Fruit fly (Drosophila melanogaster) whole organism, embryonic: Measurements from ENCODE around the gene Bsg.

Source experiments
- Adf1 ChIP-seq: fragments of 200-800 bp; sonication (Bioruptor generic); IDR thresholded peaks from 2 replicates; pipeline ENCODE4 v1.3.6; 2022; ENCODE audit warnings: missing biosample characterization, missing genetic modification characterization
- Antp ChIP-seq: fragments of 200-800 bp; sonication (Bioruptor generic); optimal IDR thresholded peaks from 3 replicates; lab custom pipeline; 2016; ENCODE audit warnings: missing biosample characterization, missing genetic modification characterization
- Asciz ChIP-seq: fragments of 200-800 bp; sonication (Bioruptor generic); optimal IDR thresholded peaks from 2 replicates; lab custom pipeline; 2017; ENCODE audit warnings: missing biosample characterization, mild to moderate bottlenecking, missing genetic modification characterization, missing genetic modification reagents
- CG10321 ChIP-seq: fragments of 200-800 bp; sonication (Bioruptor generic); IDR thresholded peaks from 2 replicates; pipeline ENCODE4 v1.3.6; 2022; ENCODE audit warnings: missing biosample characterization, missing genetic modification characterization
- CG10366 ChIP-seq: fragments of 200-800 bp; sonication (Bioruptor generic); IDR thresholded peaks from 2 replicates; pipeline ENCODE4 v1.3.6; 2022; ENCODE audit warnings: missing biosample characterization, missing genetic modification characterization
- CG10654 ChIP-seq: fragments of 200-800 bp; sonication (Bioruptor generic); optimal IDR thresholded peaks from 2 replicates; lab custom pipeline; 2016; ENCODE audit warnings: missing biosample characterization, missing genetic modification characterization
- CG13624 ChIP-seq: fragments of 200-800 bp; sonication (Bioruptor generic); optimal IDR thresholded peaks from 2 replicates; lab custom pipeline; 2016; ENCODE audit warnings: missing biosample characterization, missing genetic modification characterization
- CG13775 ChIP-seq: fragments of 200-800 bp; sonication (Bioruptor generic); optimal IDR thresholded peaks from 3 replicates; lab custom pipeline; 2017; ENCODE audit warnings: missing biosample characterization, mild to moderate bottlenecking, missing genetic modification characterization
- CG15011 ChIP-seq: fragments of 200-800 bp; sonication (Bioruptor generic); optimal IDR thresholded peaks from 3 replicates; lab custom pipeline; 2018; ENCODE audit warnings: missing biosample characterization, mild to moderate bottlenecking, missing genetic modification characterization
- CG15073 ChIP-seq: fragments of 200-800 bp; sonication (Bioruptor generic); optimal IDR thresholded peaks from 2 replicates; lab custom pipeline; 2016; ENCODE audit warnings: missing biosample characterization, missing genetic modification characterization
- CG15601 ChIP-seq: fragments of 200-800 bp; sonication (Bioruptor generic); optimal IDR thresholded peaks from 3 replicates; lab custom pipeline; 2019; ENCODE audit warnings: missing biosample characterization, mild to moderate bottlenecking, missing genetic modification characterization, moderate library complexity
- CG1602 ChIP-seq: fragments of 200-800 bp; sonication (Bioruptor generic); optimal IDR thresholded peaks from 3 replicates; lab custom pipeline; 2016; ENCODE audit warnings: missing biosample characterization, missing genetic modification characterization
- CG2116 ChIP-seq: fragments of 200-800 bp; sonication (Bioruptor generic); optimal IDR thresholded peaks from 3 replicates; lab custom pipeline; 2018; ENCODE audit warnings: missing biosample characterization, mild to moderate bottlenecking, missing genetic modification characterization
- CG2678 ChIP-seq: fragments of 200-800 bp; sonication (Bioruptor generic); optimal IDR thresholded peaks from 3 replicates; lab custom pipeline; 2019; ENCODE audit warnings: missing biosample characterization, mild to moderate bottlenecking, missing genetic modification characterization, moderate library complexity
- CG34224 ChIP-seq: fragments of 200-800 bp; sonication (Bioruptor generic); IDR thresholded peaks from 3 replicates; pipeline ENCODE4 v1.3.6; 2022; ENCODE audit warnings: missing biosample characterization, missing genetic modification characterization; ENCODE audit not compliant: partially characterized antibody
- CG3726 ChIP-seq: fragments of 200-800 bp; sonication (Bioruptor generic); IDR thresholded peaks from 3 replicates; pipeline ENCODE4, ENCODE4 v1.3.6; 2022; ENCODE audit warnings: missing biosample characterization, missing genetic modification characterization
- CG4328 ChIP-seq: fragments of 200-800 bp; sonication (Bioruptor generic); optimal IDR thresholded peaks from 3 replicates; lab custom pipeline; 2017; ENCODE audit warnings: missing biosample characterization, missing genetic modification reagents, missing genetic modification characterization
- CG4360 ChIP-seq: fragments of 200-800 bp; sonication (Bioruptor generic); IDR thresholded peaks from 2 replicates; pipeline ENCODE4 v1.3.6; 2022; ENCODE audit warnings: missing biosample characterization, missing genetic modification characterization
- CG43689 ChIP-seq: fragments of 200-800 bp; sonication (Bioruptor generic); IDR thresholded peaks from 2 replicates; pipeline ENCODE4 v1.3.6; 2022; ENCODE audit warnings: missing biosample characterization, missing genetic modification characterization
- CG4820 ChIP-seq: fragments of 200-800 bp; sonication (Bioruptor generic); optimal IDR thresholded peaks from 3 replicates; lab custom pipeline; 2016; ENCODE audit warnings: missing biosample characterization, missing genetic modification characterization
- CG7357 ChIP-seq: fragments of 200-800 bp; sonication (Bioruptor generic); IDR thresholded peaks from 3 replicates; pipeline ENCODE4 v1.3.6; 2022; ENCODE audit warnings: missing biosample characterization, missing genetic modification characterization
- CG7839 ChIP-seq: fragments of 200-800 bp; sonication (Bioruptor generic); optimal IDR thresholded peaks from 3 replicates; lab custom pipeline; 2018; ENCODE audit warnings: missing biosample characterization, mild to moderate bottlenecking, missing genetic modification characterization, moderate library complexity
- CG8089 ChIP-seq: fragments of 200-800 bp; sonication (Bioruptor generic); optimal IDR thresholded peaks from 3 replicates; lab custom pipeline; 2016; ENCODE audit warnings: missing biosample characterization, missing genetic modification characterization
- CG8281 ChIP-seq: fragments of 200-800 bp; sonication (Bioruptor generic); optimal IDR thresholded peaks from 2 replicates; lab custom pipeline; 2018; ENCODE audit warnings: missing biosample characterization, mild to moderate bottlenecking, missing genetic modification characterization, moderate library complexity
- CG9727 ChIP-seq: fragments of 200-800 bp; sonication (Bioruptor generic); optimal IDR thresholded peaks from 3 replicates; lab custom pipeline; 2017; ENCODE audit warnings: missing biosample characterization, mild to moderate bottlenecking, missing genetic modification characterization
- Doc2 ChIP-seq: fragments of 200-800 bp; sonication (Bioruptor generic); IDR thresholded peaks from 2 replicates; pipeline ENCODE4 v1.3.6; 2022; ENCODE audit warnings: missing biosample characterization, missing genetic modification characterization
- Lim3 ChIP-seq: fragments of 200-800 bp; sonication (Bioruptor generic); IDR thresholded peaks from 2 replicates; pipeline ENCODE4 v1.3.6; 2022; ENCODE audit warnings: missing biosample characterization, missing genetic modification characterization
- Optix ChIP-seq: fragments of 200-800 bp; sonication (Bioruptor generic); IDR thresholded peaks from 3 replicates; pipeline ENCODE4 v1.3.6; 2022; ENCODE audit warnings: missing biosample characterization, missing genetic modification characterization
- PHDP ChIP-seq: fragments of 200-800 bp; sonication (Bioruptor generic); optimal IDR thresholded peaks from 3 replicates; lab custom pipeline; 2018; ENCODE audit warnings: missing biosample characterization, mild to moderate bottlenecking, missing genetic modification characterization, moderate library complexity
- Rfx ChIP-seq: fragments of 200-800 bp; sonication (Bioruptor generic); IDR thresholded peaks from 2 replicates; pipeline ENCODE4 v1.3.6; 2022; ENCODE audit warnings: missing biosample characterization, missing genetic modification characterization
- bigmax ChIP-seq: fragments of 200-800 bp; sonication (Bioruptor generic); optimal IDR thresholded peaks from 2 replicates; lab custom pipeline; 2018; ENCODE audit warnings: missing biosample characterization, mild to moderate bottlenecking, missing genetic modification characterization
- caup ChIP-seq: fragments of 200-800 bp; sonication (Bioruptor generic); optimal IDR thresholded peaks from 3 replicates; lab custom pipeline; 2017; ENCODE audit warnings: missing biosample characterization, mild to moderate bottlenecking, missing genetic modification characterization, moderate library complexity; ENCODE audit not compliant: severe bottlenecking
- croc ChIP-seq: fragments of 200-800 bp; sonication (Bioruptor generic); conservative IDR thresholded peaks from 3 replicates; pipeline ENCODE4 v1.3.6; 2022; ENCODE audit warnings: missing biosample characterization, missing genetic modification characterization
- danr ChIP-seq: fragments of 200-800 bp; sonication (Bioruptor generic); IDR thresholded peaks from 2 replicates; pipeline ENCODE4 v1.3.6; 2022; ENCODE audit warnings: missing biosample characterization, missing genetic modification characterization
- dimm ChIP-seq: fragments of 200-800 bp; sonication (Bioruptor generic); IDR thresholded peaks from 2 replicates; pipeline ENCODE4 v1.3.6; 2022; ENCODE audit warnings: missing biosample characterization, missing genetic modification characterization
- ems ChIP-seq: fragments of 200-800 bp; sonication (Bioruptor generic); optimal IDR thresholded peaks from 3 replicates; lab custom pipeline; 2016; ENCODE audit warnings: missing biosample characterization, missing genetic modification characterization
- exex ChIP-seq: fragments of 200-800 bp; sonication (Bioruptor generic); optimal IDR thresholded peaks from 4 replicates; lab custom pipeline; 2018; ENCODE audit warnings: missing biosample characterization, mild to moderate bottlenecking, missing genetic modification characterization, moderate library complexity
- gcm ChIP-seq: fragments of 200-800 bp; sonication (Bioruptor generic); optimal IDR thresholded peaks from 2 replicates; lab custom pipeline; 2019; ENCODE audit warnings: missing biosample characterization, mild to moderate bottlenecking, missing genetic modification characterization, moderate library complexity
- gsb-n ChIP-seq: fragments of 200-800 bp; sonication (Bioruptor generic); optimal IDR thresholded peaks from 3 replicates; lab custom pipeline; 2018; ENCODE audit warnings: missing biosample characterization, mild to moderate bottlenecking, missing genetic modification characterization
- inv ChIP-seq: fragments of 200-800 bp; sonication (Bioruptor generic); IDR thresholded peaks from 2 replicates; pipeline ENCODE4 v1.3.6; 2022; ENCODE audit warnings: missing biosample characterization, missing genetic modification characterization; ENCODE audit not compliant: partially characterized antibody
- knrl ChIP-seq: fragments of 200-800 bp; sonication (Bioruptor generic); IDR thresholded peaks from 3 replicates; pipeline ENCODE4 v1.3.6; 2022; ENCODE audit warnings: missing biosample characterization, missing genetic modification characterization; ENCODE audit not compliant: partially characterized antibody
- luna ChIP-seq: fragments of 200-800 bp; sonication (Bioruptor generic); optimal IDR thresholded peaks from 2 replicates; lab custom pipeline; 2016; ENCODE audit warnings: missing biosample characterization, missing genetic modification characterization
- pita ChIP-seq: fragments of 200-800 bp; sonication (Bioruptor generic); optimal IDR thresholded peaks from 2 replicates; lab custom pipeline; 2017; ENCODE audit warnings: missing biosample characterization, mild to moderate bottlenecking, missing genetic modification characterization
- pros ChIP-seq: fragments of 200-800 bp; sonication (Bioruptor generic); optimal IDR thresholded peaks from 3 replicates; lab custom pipeline; 2019; ENCODE audit warnings: missing biosample characterization, mild to moderate bottlenecking, missing genetic modification characterization, moderate library complexity
- run ChIP-seq: fragments of 200-800 bp; sonication (Bioruptor generic); optimal IDR thresholded peaks from 3 replicates; lab custom pipeline; 2018; ENCODE audit warnings: missing biosample characterization, mild to moderate bottlenecking, missing genetic modification characterization
- trem ChIP-seq: fragments of 200-800 bp; optimal IDR thresholded peaks from 3 replicates; lab custom pipeline; 2019; ENCODE audit warnings: missing biosample characterization, mild to moderate bottlenecking, missing genetic modification characterization, moderate library complexity
- trh ChIP-seq: fragments of 200-800 bp; sonication (Bioruptor generic); optimal IDR thresholded peaks from 2 replicates; lab custom pipeline; 2016; ENCODE audit warnings: missing biosample characterization, missing genetic modification characterization
- usp ChIP-seq: fragments of >200 bp; optimal IDR thresholded peaks from 2 replicates; lab custom pipeline; 2017; ENCODE audit warnings: missing biosample characterization, missing genetic modification characterization
- wek ChIP-seq: fragments of 200-800 bp; sonication (Bioruptor generic); optimal IDR thresholded peaks from 3 replicates; lab custom pipeline; 2018; ENCODE audit warnings: missing biosample characterization, mild to moderate bottlenecking, missing genetic modification characterization, moderate library complexity

Gene Bsg

DNA sequence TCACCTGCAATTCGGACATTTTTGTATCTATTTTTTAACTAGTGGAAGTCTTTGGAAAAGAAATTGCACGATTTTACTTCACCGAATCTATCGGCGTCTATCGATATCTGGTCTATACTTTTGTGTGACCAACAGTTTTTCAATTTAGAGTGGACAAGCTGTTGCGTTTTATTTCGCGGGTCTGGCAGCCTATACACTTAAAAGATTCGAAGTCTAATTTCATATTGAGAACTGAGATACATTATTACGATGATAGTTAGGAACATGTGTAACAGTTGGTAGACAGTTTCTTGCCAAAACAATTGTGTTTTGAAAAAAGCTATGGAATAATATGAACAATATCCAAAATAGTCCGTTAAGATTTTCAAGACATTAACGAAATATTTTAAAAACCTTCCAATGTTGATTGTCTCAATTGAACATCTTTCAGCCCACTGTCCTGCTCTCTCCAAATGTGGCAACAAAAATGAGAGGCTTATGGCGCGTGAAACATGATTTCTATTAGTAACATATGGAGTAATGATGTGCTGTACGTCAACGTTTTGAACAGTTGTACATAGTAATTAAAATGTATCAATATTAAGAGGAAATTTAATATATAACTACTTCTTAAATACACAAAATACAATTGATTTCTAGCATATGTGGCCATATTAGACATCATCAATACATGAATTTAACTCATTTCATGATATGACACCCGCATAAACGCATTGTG lies 79.2 kb downstream of the Bsg start, which contains the start of gene Acbp1 (continued):
- TF ChIP-seq wek (GFP tag; lab: Kevin White, UChicago) (peak; percentile 91), CG2678 (peak; percentile 99), CG4360 (GFP tag; lab: Robert Waterston, UW) (peak; percentile 64), gsb-n (tag; lab: Kevin White, UChicago) (peak; percentile 98), pros (GFP tag; lab: Kevin White, UChicago) (peak; percentile 93), Adf1 (peak; percentile 75), CG9727 (GFP tag; lab: Kevin White, UChicago) (peak; percentile 98), trem (peak; percentile 95), CG43689 (GFP tag; lab: Robert Waterston, UW) (peak; percentile 39), trh (peak; percentile 83), caup (GFP tag; lab: Kevin White, UChicago) (peak; percentile 95), inv (GFP tag; lab: Robert Waterston, UW) (peak; percentile 64), CG7357 (GFP tag; lab: Robert Waterston, UW) (peak; percentile 82), bigmax (peak; percentile 74), ems (GFP tag; lab: Kevin White, UChicago) (peak; percentile 90), Lim3 (GFP tag; lab: Robert Waterston, UW) (peak; percentile 69), CG13775 (peak; percentile 97), CG7839 (tag; lab: Kevin White, UChicago) (peak; percentile 97), CG34224 (GFP tag; lab: Robert Waterston, UW) (peak; percentile 83; the same call in 2 of the 3 replicates), CG4820 (GFP tag; lab: Kevin White, UChicago) (peak; percentile 100), Doc2 (GFP tag; lab: Robert Waterston, UW) (no peak), CG8089 (GFP tag; lab: Kevin White, UChicago) (peak; percentile 92), gcm (GFP tag; lab: Kevin White, UChicago) (peak; percentile 99), dimm (GFP tag; lab: Robert Waterston, UW) (peak; percentile 79), PHDP (tag; lab: Kevin White, UChicago) (peak; percentile 99), knrl (peak; percentile 77), CG15073 (GFP tag; lab: Kevin White, UChicago) (peak; percentile 71), pita (no peak), croc (peak; percentile 78), luna (GFP tag; lab: Kevin White, UChicago) (peak; percentile 90), run (tag; lab: Kevin White, UChicago) (peak; percentile 98), usp (no peak), CG3726 (GFP tag; lab: Robert Waterston, UW) (peak; percentile 70; the same call in 2 of the 3 replicates), danr (peak; percentile 78), CG2116 (peak; percentile 82), Optix (GFP tag; lab: Robert Waterston, UW) (peak; percentile 68; the same call in 1 of the 3 replicates), CG10321 (peak; percentile 67), Antp (peak; percentile 97), CG4328 (GFP tag; lab: Kevin White, UChicago) (peak; percentile 98), CG15011 (GFP tag; lab: Kevin White, UChicago) (peak; percentile 97), exex (tag; lab: Kevin White, UChicago) (peak; percentile 92), CG10366 (peak; percentile 78), CG15601 (tag; lab: Kevin White, UChicago) (peak; percentile 97), Asciz (GFP tag; lab: Kevin White, UChicago) (peak; percentile 97), CG1602 (GFP tag; lab: Kevin White, UChicago) (peak; percentile 86), CG10654 (GFP tag; lab: Kevin White, UChicago) (peak; percentile 92), CG13624 (GFP tag; lab: Kevin White, UChicago) (peak; percentile 97), Rfx (GFP tag; lab: Robert Waterston, UW) (peak; percentile 92), CG8281 (tag; lab: Kevin White, UChicago) (peak; percentile 88)
